Fruit fly (Drosophila melanogaster): ENCODE results near the gene smog.

smog gene

DNA sequence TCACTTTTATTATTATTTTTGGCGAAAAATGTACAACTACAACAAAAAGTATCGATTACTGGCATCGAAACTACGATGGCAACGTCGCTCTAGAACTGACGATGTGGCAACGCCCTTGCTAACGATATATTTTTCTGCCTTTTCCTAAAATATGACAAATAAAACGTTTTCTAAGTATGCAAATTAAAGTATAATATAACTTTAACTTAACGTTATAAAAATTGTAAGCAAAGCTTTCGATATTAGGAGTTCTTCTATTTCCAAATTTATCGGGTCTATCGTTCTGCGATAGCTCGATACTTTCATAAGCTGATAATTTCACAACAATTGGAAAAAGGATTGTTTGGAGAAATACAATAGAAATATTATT lies 30.3 kb downstream of the smog start, which contains the start of the genes Cf2 and CG3008 (continued):
- TF ChIP-seq CG14860 (GFP tag; IDR thresholded peaks at IDR 0.05; ENCODE audit: partially characterized antibody) = peak; percentile 82; the same call in 2 of the 3 replicates
- TF ChIP-seq crc (GFP tag; optimal IDR thresholded peaks at IDR 0.05) = no peak
- peak; percentile 14 for TF ChIP-seq CG8290 (GFP tag; optimal IDR thresholded peaks at IDR 0.05)
- TF ChIP-seq CG8290 (tag; optimal IDR thresholded peaks at IDR 0.05) = no peak
- TF ChIP-seq trem (tag; optimal IDR thresholded peaks at IDR 0.05) = peak; percentile 78
- TF ChIP-seq zfh1 (GFP tag; IDR thresholded peaks at IDR 0.05) = no peak
- no peak for TF ChIP-seq peb (GFP tag; IDR thresholded peaks at IDR 0.05)
- no peak for TF ChIP-seq twi (tag; optimal IDR thresholded peaks at IDR 0.05)
- TF ChIP-seq gsb-n (tag; optimal IDR thresholded peaks at IDR 0.05) = no peak
- TF ChIP-seq CG7271 (tag; optimal IDR thresholded peaks at IDR 0.05) = no peak
- TF ChIP-seq Rfx (GFP tag; IDR thresholded peaks at IDR 0.05) = no peak
- TF ChIP-seq jing (GFP tag; optimal IDR thresholded peaks at IDR 0.05) = no peak
- no peak for TF ChIP-seq Eip74EF (GFP tag; optimal IDR thresholded peaks at IDR 0.05)
- TF ChIP-seq CG13624 (GFP tag; optimal IDR thresholded peaks at IDR 0.05) = no peak
- peak; percentile 62; the same call in 1 of the 3 replicates for TF ChIP-seq zen2 (GFP tag; IDR thresholded peaks at IDR 0.05; ENCODE audit: partially characterized antibody)
- no peak for TF ChIP-seq zf30C (GFP tag; optimal IDR thresholded peaks at IDR 0.05)
- TF ChIP-seq CG18619 (GFP tag; optimal IDR thresholded peaks at IDR 0.05) = no peak
- TF ChIP-seq Hmx (GFP tag; optimal IDR thresholded peaks at IDR 0.05) = no peak
- TF ChIP-seq NfI (GFP tag; optimal IDR thresholded peaks at IDR 0.05) = no peak
- TF ChIP-seq D (optimal IDR thresholded peaks at IDR 0.05) = no peak
- no peak for TF ChIP-seq D (GFP tag; optimal IDR thresholded peaks at IDR 0.05)
- peak; percentile 57 for TF ChIP-seq nmo (GFP tag; optimal IDR thresholded peaks at IDR 0.05)
- TF ChIP-seq CG7839 (tag; optimal IDR thresholded peaks at IDR 0.05) = no peak
- no peak for TF ChIP-seq CG11398 (GFP tag; optimal IDR thresholded peaks at IDR 0.05)
- no peak for TF ChIP-seq Hr39 (optimal IDR thresholded peaks at IDR 0.05)
- TF ChIP-seq nau (GFP tag; optimal IDR thresholded peaks at IDR 0.05) = no peak
- no peak for TF ChIP-seq ase (GFP tag; IDR thresholded peaks at IDR 0.05)
- TF ChIP-seq row (GFP tag; IDR thresholded peaks at IDR 0.05) = no peak
- TF ChIP-seq bbx (GFP tag; IDR thresholded peaks at IDR 0.05; ENCODE audit: partially characterized antibody) = peak; percentile 65
- TF ChIP-seq tap (tag; optimal IDR thresholded peaks at IDR 0.05) = no peak
- TF ChIP-seq Vsx1 (GFP tag; optimal IDR thresholded peaks at IDR 0.05) = no peak
- no peak for TF ChIP-seq z (GFP tag; IDR thresholded peaks at IDR 0.05)
- no peak for TF ChIP-seq B-H1 (GFP tag; IDR thresholded peaks at IDR 0.05)
- no peak for TF ChIP-seq CG12104 (GFP tag; optimal IDR thresholded peaks at IDR 0.05)
- TF ChIP-seq MBD-R2 (GFP tag; IDR thresholded peaks at IDR 0.05) = peak; percentile 64
- TF ChIP-seq Hr78 (GFP tag; optimal IDR thresholded peaks at IDR 0.05) = no peak
- no peak for TF ChIP-seq CG17568 (GFP tag; optimal IDR thresholded peaks at IDR 0.05)
- TF ChIP-seq Dll (GFP tag; IDR thresholded peaks at IDR 0.05; ENCODE audit: partially characterized antibody) = peak; percentile 90
- TF ChIP-seq CG5245 (GFP tag; optimal IDR thresholded peaks at IDR 0.05) = no peak
- no peak for TF ChIP-seq Gug (GFP tag; IDR thresholded peaks at IDR 0.05)
- peak; percentile 76 for TF ChIP-seq inv (GFP tag; IDR thresholded peaks at IDR 0.05; ENCODE audit: partially characterized antibody)
- no peak for TF ChIP-seq CG18476 (GFP tag; optimal IDR thresholded peaks at IDR 0.05)
- TF ChIP-seq Atf-2 (GFP tag; optimal IDR thresholded peaks at IDR 0.05) = no peak
- TF ChIP-seq Lhr (GFP tag; optimal IDR thresholded peaks at IDR 0.05) = peak; percentile 14
- no peak for TF ChIP-seq D19B (GFP tag; optimal IDR thresholded peaks at IDR 0.05)
- TF ChIP-seq rib (GFP tag; IDR thresholded peaks at IDR 0.05) = no peak
- TF ChIP-seq lilli (GFP tag; optimal IDR thresholded peaks at IDR 0.05) = peak; percentile 9
- peak; percentile 89 for TF ChIP-seq CG16813 (GFP tag; IDR thresholded peaks at IDR 0.05; ENCODE audit: partially characterized antibody)
- no peak for TF ChIP-seq tio (GFP tag; optimal IDR thresholded peaks at IDR 0.05)
- TF ChIP-seq crol (GFP tag; IDR thresholded peaks at IDR 0.05) = no peak
- TF ChIP-seq ftz-f1 (GFP tag; optimal IDR thresholded peaks at IDR 0.05) = peak; percentile 35
- no peak for TF ChIP-seq CG6813 (GFP tag; optimal IDR thresholded peaks at IDR 0.05)
